Worm (Caenorhabditis elegans) whole organism, L3 larva: Measurements from ENCODE around the gene fbxb-75.

Experiments
- R02D3.7 ChIP-seq: fragments of 150-350 bp; optimal IDR thresholded peaks from 2 replicates; lab custom pipeline; 2014; ENCODE audit warnings: missing biosample characterization, missing genetic modification characterization
- aly-2 ChIP-seq: fragments of 150-350 bp; optimal IDR thresholded peaks from 2 replicates; lab custom pipeline; 2014; ENCODE audit warnings: missing biosample characterization, missing genetic modification characterization
- ama-1 ChIP-seq: fragments of 150-350 bp; optimal IDR thresholded peaks from 2 replicates; lab custom pipeline; 2018
- ceh-16 ChIP-seq: sonication (generic microtip); optimal IDR thresholded peaks from 2 replicates; lab custom pipeline; 2017; ENCODE audit warnings: missing biosample characterization, missing genetic modification characterization
- ceh-28 ChIP-seq: fragments of 150-350 bp; optimal IDR thresholded peaks from 2 replicates; lab custom pipeline; 2014; ENCODE audit warnings: missing biosample characterization, missing genetic modification reagents, missing genetic modification characterization
- ceh-82 ChIP-seq: fragments of 150-350 bp; optimal IDR thresholded peaks from 2 replicates; lab custom pipeline; 2014; ENCODE audit warnings: missing biosample characterization, missing genetic modification characterization
- daf-12 ChIP-seq: fragments of 150-350 bp; optimal IDR thresholded peaks from 2 replicates; lab custom pipeline; 2014; ENCODE audit warnings: missing biosample characterization, missing genetic modification reagents, missing genetic modification characterization
- egl-27 ChIP-seq: sonication (generic microtip); optimal IDR thresholded peaks from 4 replicates; lab custom pipeline; 2017; ENCODE audit warnings: missing biosample characterization, missing genetic modification reagents, missing genetic modification characterization
- egl-5 ChIP-seq: fragments of 150-350 bp; optimal IDR thresholded peaks from 2 replicates; lab custom pipeline; 2017; ENCODE audit warnings: missing biosample characterization, missing genetic modification reagents, missing genetic modification characterization, inconsistent platforms
- elt-1 ChIP-seq: fragments of 150-350 bp; optimal IDR thresholded peaks from 2 replicates; lab custom pipeline; 2014; ENCODE audit warnings: missing biosample characterization, missing genetic modification characterization
- elt-2 ChIP-seq: sonication (generic microtip); optimal IDR thresholded peaks from 2 replicates; lab custom pipeline; 2016; ENCODE audit warnings: missing genetic modification reagents, mild to moderate bottlenecking, missing genetic modification characterization, missing compliant biosample characterization
- fkh-10 ChIP-seq: sonication (generic microtip); optimal IDR thresholded peaks from 2 replicates; lab custom pipeline; 2017; ENCODE audit warnings: missing biosample characterization, missing genetic modification reagents, missing genetic modification characterization
- fkh-2 ChIP-seq: fragments of 150-350 bp; optimal IDR thresholded peaks from 2 replicates; lab custom pipeline; 2014; ENCODE audit warnings: missing biosample characterization, missing genetic modification reagents, missing genetic modification characterization
- fos-1 ChIP-seq: fragments of 150-350 bp; optimal IDR thresholded peaks from 2 replicates; lab custom pipeline; 2014; ENCODE audit warnings: missing biosample characterization, missing genetic modification characterization
- jun-1 ChIP-seq: fragments of 150-350 bp; optimal IDR thresholded peaks from 2 replicates; lab custom pipeline; 2014; ENCODE audit warnings: missing biosample characterization, missing genetic modification reagents, missing genetic modification characterization
- lin-15B ChIP-seq: fragments of 150-350 bp; optimal IDR thresholded peaks from 2 replicates; lab custom pipeline; 2014; ENCODE audit warnings: missing biosample characterization, missing genetic modification characterization
- lin-39 ChIP-seq: fragments of 150-350 bp; optimal IDR thresholded peaks from 2 replicates; lab custom pipeline; 2018; ENCODE audit warnings: missing biosample characterization, missing genetic modification reagents, missing genetic modification characterization
- lsy-12 ChIP-seq: sonication (generic microtip); optimal IDR thresholded peaks from 2 replicates; lab custom pipeline; 2016; ENCODE audit warnings: mild to moderate bottlenecking, missing genetic modification characterization, missing compliant biosample characterization
- mdl-1 ChIP-seq: fragments of 150-350 bp; optimal IDR thresholded peaks from 2 replicates; lab custom pipeline; 2014; ENCODE audit warnings: missing biosample characterization, missing genetic modification characterization
- nfya-1 ChIP-seq: sonication (generic microtip); optimal IDR thresholded peaks from 2 replicates; lab custom pipeline; 2017; ENCODE audit warnings: missing genetic modification characterization, mild to moderate bottlenecking, missing compliant biosample characterization, antibody characterized with exemption, moderate library complexity; ENCODE audit not compliant: insufficient read depth
- nhr-11 ChIP-seq: fragments of 150-350 bp; optimal IDR thresholded peaks from 2 replicates; lab custom pipeline; 2014; ENCODE audit warnings: missing biosample characterization, missing genetic modification characterization
- nhr-23 ChIP-seq: fragments of 150-350 bp; optimal IDR thresholded peaks from 2 replicates; lab custom pipeline; 2014; ENCODE audit warnings: missing biosample characterization, missing genetic modification reagents, missing genetic modification characterization
- nhr-237 ChIP-seq: fragments of 150-350 bp; optimal IDR thresholded peaks from 2 replicates; lab custom pipeline; 2014; ENCODE audit warnings: missing biosample characterization, missing genetic modification characterization
- nhr-25 ChIP-seq: sonication (generic microtip); optimal IDR thresholded peaks from 2 replicates; lab custom pipeline; 2017; ENCODE audit warnings: missing biosample characterization, missing genetic modification characterization
- nhr-28 ChIP-seq: fragments of 150-350 bp; optimal IDR thresholded peaks from 2 replicates; lab custom pipeline; 2014; ENCODE audit warnings: missing biosample characterization, missing genetic modification characterization
- nhr-43 ChIP-seq: sonication (generic microtip); optimal IDR thresholded peaks from 2 replicates; lab custom pipeline; 2016; ENCODE audit warnings: mild to moderate bottlenecking, missing genetic modification characterization, missing compliant biosample characterization; ENCODE audit not compliant: poor library complexity, severe bottlenecking
- nhr-67 ChIP-seq: fragments of 150-350 bp; optimal IDR thresholded peaks from 2 replicates; lab custom pipeline; 2014; ENCODE audit warnings: missing biosample characterization, missing genetic modification characterization
- nhr-77 ChIP-seq: fragments of 150-350 bp; optimal IDR thresholded peaks from 2 replicates; lab custom pipeline; 2014; ENCODE audit warnings: missing biosample characterization, missing genetic modification characterization
- pha-4 ChIP-seq: fragments of 150-350 bp; optimal IDR thresholded peaks from 2 replicates; lab custom pipeline; 2014; ENCODE audit warnings: missing biosample characterization, missing genetic modification reagents, missing genetic modification characterization
- pqm-1 ChIP-seq: fragments of 150-350 bp; optimal IDR thresholded peaks from 2 replicates; lab custom pipeline; 2017; ENCODE audit warnings: missing biosample characterization, missing genetic modification characterization, inconsistent platforms
- sea-2 ChIP-seq: fragments of 150-350 bp; sonication (generic microtip); optimal IDR thresholded peaks from 4 replicates; lab custom pipeline; 2014; ENCODE audit warnings: missing biosample characterization, missing genetic modification reagents, missing genetic modification characterization
- skn-1 ChIP-seq: fragments of 150-350 bp; optimal IDR thresholded peaks from 2 replicates; lab custom pipeline; 2014; ENCODE audit warnings: missing biosample characterization, missing genetic modification characterization
- snpc-4 ChIP-seq: fragments of 150-350 bp; optimal IDR thresholded peaks from 2 replicates; lab custom pipeline; 2014; ENCODE audit warnings: missing biosample characterization, missing genetic modification characterization
- tbx-2 ChIP-seq: sonication (generic microtip); optimal IDR thresholded peaks from 2 replicates; lab custom pipeline; 2016; ENCODE audit warnings: mild to moderate bottlenecking, missing genetic modification characterization, missing compliant biosample characterization
- unc-62 ChIP-seq: fragments of 150-350 bp; sonication (generic microtip); optimal IDR thresholded peaks from 4 replicates; lab custom pipeline; 2014; ENCODE audit warnings: missing biosample characterization, missing genetic modification reagents, missing genetic modification characterization
- zag-1 ChIP-seq: fragments of 150-350 bp; optimal IDR thresholded peaks from 2 replicates; lab custom pipeline; 2014; ENCODE audit warnings: missing biosample characterization, missing genetic modification characterization
- ztf-11 ChIP-seq: fragments of 150-350 bp; optimal IDR thresholded peaks from 2 replicates; lab custom pipeline; 2014; ENCODE audit warnings: missing biosample characterization, missing genetic modification characterization
- ztf-4 ChIP-seq: fragments of 150-350 bp; optimal IDR thresholded peaks from 2 replicates; lab custom pipeline; 2014; ENCODE audit warnings: missing biosample characterization, missing genetic modification characterization

fbxb-75 gene

ce11 chrIV:4406054-4406539 lies 34.9 kb downstream of the fbxb-75 start (continued):
- TF ChIP-seq egl-27 (tag; lab: Kevin White, UChicago) (peak; percentile 40), nhr-23 (peak; percentile 24), pqm-1 (tag; lab: Kevin White, UChicago) (peak; percentile 68)

ce11 chrIV:4405126-4405525 lies 35.9 kb downstream of the fbxb-75 start, which contains the start of gene Y24D9A.7:
Y24D9A.7 (minus strand) TSS chrIV:4405171.
- no peak for TF ChIP-seq ceh-28 (tag; lab: Kevin White, UChicago)
- no peak for TF ChIP-seq zag-1 (tag; lab: Kevin White, UChicago)
- TF ChIP-seq nhr-23: peak; percentile 42
- TF ChIP-seq nhr-28: no peak
- peak; percentile 33 for TF ChIP-seq pha-4 (tag; lab: Kevin White, UChicago)
- peak; percentile 5 for TF ChIP-seq lsy-12 (tag; lab: Kevin White, UChicago)
- peak; percentile 8 for TF ChIP-seq pqm-1 (tag; lab: Kevin White, UChicago)
- peak; percentile 66 for TF ChIP-seq nhr-43 (tag; lab: Kevin White, UChicago)
- TF ChIP-seq egl-5 (tag; lab: Kevin White, UChicago): peak; percentile 78
- TF ChIP-seq elt-2 (tag; lab: Kevin White, UChicago): peak; percentile 24
- peak; percentile 45 for TF ChIP-seq lin-39 (tag; lab: Kevin White, UChicago)
- no peak for TF ChIP-seq fos-1 (tag; lab: Kevin White, UChicago)
- TF ChIP-seq nfya-1: peak; percentile 19

ce11 chrIV:4403870-4404269 lies 37.1 kb downstream of the fbxb-75 start:
- TF ChIP-seq nhr-25 (tag; lab: Kevin White, UChicago) (no peak), unc-62 (no peak), sea-2 (no peak), nfya-1 (peak; percentile 35), elt-1 (tag; lab: Kevin White, UChicago) (no peak), ztf-4 (tag; lab: Kevin White, UChicago) (peak; percentile 37), mdl-1 (tag; lab: Kevin White, UChicago) (no peak), pha-4 (tag; lab: Kevin White, UChicago) (peak; percentile 2), nhr-237 (no peak), lin-15B (tag; lab: Kevin White, UChicago) (no peak)

ce11 chrIV:4402413-4402812 lies 38.6 kb downstream of the fbxb-75 start:
- no peak for TF ChIP-seq ceh-28 (tag; lab: Kevin White, UChicago)
- TF ChIP-seq snpc-4 (tag; lab: Kevin White, UChicago): no peak
- TF ChIP-seq ceh-16 (tag; lab: Kevin White, UChicago): no peak
- no peak for TF ChIP-seq ceh-82 (tag; lab: Kevin White, UChicago)
- TF ChIP-seq nfya-1: peak; percentile 14
- no peak for TF ChIP-seq fkh-10 (GFP tag; lab: Kevin White, UChicago)
- TF ChIP-seq fkh-2 (tag; lab: Kevin White, UChicago): no peak
- no peak for TF ChIP-seq ztf-11 (tag; lab: Kevin White, UChicago)
- no peak for TF ChIP-seq skn-1
- TF ChIP-seq nhr-67 (tag; lab: Kevin White, UChicago): no peak
- no peak for TF ChIP-seq tbx-2 (tag; lab: Kevin White, UChicago)
- no peak for TF ChIP-seq ztf-4 (tag; lab: Kevin White, UChicago)
- TF ChIP-seq nhr-25 (tag; lab: Kevin White, UChicago): peak; percentile 75
- no peak for TF ChIP-seq sea-2
- no peak for TF ChIP-seq jun-1 (tag; lab: Kevin White, UChicago)
- no peak for TF ChIP-seq daf-12 (tag; lab: Kevin White, UChicago)
- TF ChIP-seq nhr-23: peak; percentile 61
- TF ChIP-seq lsy-12 (tag; lab: Kevin White, UChicago): no peak
- TF ChIP-seq nhr-11 (tag; lab: Kevin White, UChicago): no peak
- no peak for TF ChIP-seq aly-2 (tag; lab: Kevin White, UChicago)
- peak; percentile 49 for TF ChIP-seq nhr-43 (tag; lab: Kevin White, UChicago)
- TF ChIP-seq pqm-1 (tag; lab: Kevin White, UChicago): no peak
- TF ChIP-seq zag-1 (tag; lab: Kevin White, UChicago): no peak
- no peak for TF ChIP-seq nhr-237
- no peak for TF ChIP-seq pha-4 (tag; lab: Kevin White, UChicago)
- TF ChIP-seq elt-1 (tag; lab: Kevin White, UChicago): no peak
- no peak for TF ChIP-seq nhr-77 (tag; lab: Kevin White, UChicago)
- no peak for TF ChIP-seq egl-27 (tag; lab: Kevin White, UChicago)
- TF ChIP-seq lin-39 (tag; lab: Kevin White, UChicago): no peak
- TF ChIP-seq R02D3.7 (tag; lab: Kevin White, UChicago): no peak
- no peak for TF ChIP-seq fos-1 (tag; lab: Kevin White, UChicago)
- peak; percentile 14 for TF ChIP-seq ama-1 (lab: Kevin White, UChicago)
